Worm (Caenorhabditis elegans): ENCODE results near the gene vha-5.

- no peak for TF ChIP-seq nhr-6 (tag; optimal IDR thresholded peaks at IDR 0.05)
- TF ChIP-seq pha-4 (GFP tag; IDR thresholded peaks at IDR 0.05), result no peak
- TF ChIP-seq pha-4 (tag; optimal IDR thresholded peaks at IDR 0.05), result no peak
- TF ChIP-seq zip-2 (tag; optimal IDR thresholded peaks at IDR 0.05), result no peak
- TF ChIP-seq dpl-1 (GFP tag; optimal IDR thresholded peaks at IDR 0.05), result no peak
Observed at ce11 chrIV:8312105-8312504, 8.3 kb downstream of the vha-5 start.
